Fruit fly (Drosophila melanogaster): Measurements from ENCODE around the gene polybromo.

The polybromo gene

dm6 chr3R:24768538-24769401 lies 36.3 kb downstream of the polybromo start, which contains the start of gene CG13631 (continued):
- TF ChIP-seq dpn (GFP tag; optimal IDR thresholded peaks at IDR 0.05) (peak; percentile 93 to 94), croc (GFP tag; conservative IDR thresholded peaks at IDR 0.05) (peak; percentile 97), Abd-B (GFP tag; optimal IDR thresholded peaks at IDR 0.05) (peak; percentile 93), gsb (GFP tag; IDR thresholded peaks at IDR 0.05) (peak; percentile 54; the same call in 1 of the 2 replicates), CG4707 (GFP tag; optimal IDR thresholded peaks at IDR 0.05) (peak; percentile 80), CG10979 (tag; optimal IDR thresholded peaks at IDR 0.05) (peak; percentile 98), CG42726 (GFP tag; IDR thresholded peaks at IDR 0.05; ENCODE audit: partially characterized antibody) (no peak), CG13296 (GFP tag; optimal IDR thresholded peaks at IDR 0.05) (peak; percentile 63), CG9797 (GFP tag; optimal IDR thresholded peaks at IDR 0.05) (peak; percentile 32), Nf-YA (GFP tag; IDR thresholded peaks at IDR 0.05) (peak; percentile 88), nom (GFP tag; optimal IDR thresholded peaks at IDR 0.05) (no peak), mirr (GFP tag; optimal IDR thresholded peaks at IDR 0.05) (no peak), sc (optimal IDR thresholded peaks at IDR 0.05) (no peak), sc (GFP tag; optimal IDR thresholded peaks at IDR 0.05) (peak; percentile 97), schlank (tag; optimal IDR thresholded peaks at IDR 0.05) (peak; percentile 2), trh (GFP tag; optimal IDR thresholded peaks at IDR 0.05) (peak; percentile 89), CG10543 (GFP tag; optimal IDR thresholded peaks at IDR 0.05) (peak; percentile 55), gem (tag; optimal IDR thresholded peaks at IDR 0.05) (peak; percentile 98), twi (tag; optimal IDR thresholded peaks at IDR 0.05) (peak; percentile 93), CHES-1-like (GFP tag; optimal IDR thresholded peaks at IDR 0.05) (peak; percentile 84), CG11093 (GFP tag; IDR thresholded peaks at IDR 0.05) (peak; percentile 90; the same call in 2 of the 3 replicates), Oaz (GFP tag; IDR thresholded peaks at IDR 0.05) (peak; percentile 77), CG30431 (GFP tag; optimal IDR thresholded peaks at IDR 0.05) (peak; percentile 93), CrebB (tag; optimal IDR thresholded peaks at IDR 0.05) (peak; percentile 76), CkIIα-i1 (GFP tag; IDR thresholded peaks at IDR 0.05) (peak; percentile 38; the same call in 1 of the 2 replicates), fd102C (GFP tag; optimal IDR thresholded peaks at IDR 0.05) (no peak), gfzf (GFP tag; optimal IDR thresholded peaks at IDR 0.05) (peak; percentile 3), usp (GFP tag; optimal IDR thresholded peaks at IDR 0.05) (no peak), CG34376 (GFP tag; optimal IDR thresholded peaks at IDR 0.05) (peak; percentile 4), fru (optimal IDR thresholded peaks at IDR 0.05) (no peak), Sox100B (GFP tag; optimal IDR thresholded peaks at IDR 0.05) (peak; percentile 97), h (optimal IDR thresholded peaks at IDR 0.05) (no peak), ash1 (GFP tag; optimal IDR thresholded peaks at IDR 0.05) (no peak), nerfin-1 (tag; optimal IDR thresholded peaks at IDR 0.05) (peak; percentile 96), stwl (tag; optimal IDR thresholded peaks at IDR 0.05) (no peak), CG12219 (GFP tag; optimal IDR thresholded peaks at IDR 0.05) (peak; percentile 92), otp (GFP tag; IDR thresholded peaks at IDR 0.05) (peak; percentile 83), D (optimal IDR thresholded peaks at IDR 0.05) (no peak), D (GFP tag; optimal IDR thresholded peaks at IDR 0.05) (peak; percentile 98), Hey (tag; optimal IDR thresholded peaks at IDR 0.05) (peak; percentile 51), CG32767 (GFP tag; IDR thresholded peaks at IDR 0.05) (peak; percentile 89), Hsf (GFP tag; optimal IDR thresholded peaks at IDR 0.05) (peak; percentile 96), CG4424 (GFP tag; optimal IDR thresholded peaks at IDR 0.05) (peak; percentile 98), CG4282 (GFP tag; optimal IDR thresholded peaks at IDR 0.05) (peak; percentile 60), sisA (GFP tag; IDR thresholded peaks at IDR 0.05) (peak; percentile 97), da (GFP tag; optimal IDR thresholded peaks at IDR 0.05) (peak; percentile 72), CG6683 (GFP tag; optimal IDR thresholded peaks at IDR 0.05) (peak; percentile 71), Bteb2 (GFP tag; optimal IDR thresholded peaks at IDR 0.05) (peak; percentile 85), ro (GFP tag; IDR thresholded peaks at IDR 0.05) (peak; percentile 90), CG18262 (tag; optimal IDR thresholded peaks at IDR 0.05) (peak; percentile 98)
